Worm (Caenorhabditis elegans): Measurements from ENCODE around the gene F54B3.2.

F54B3.2 gene

ce11 chrII:10302141-10302574, 32.2 kb upstream of the F54B3.2 start:
- TF ChIP-seq klf-2 (GFP tag; conservative IDR thresholded peaks at IDR 0.05) (0 out of 2 replicates have a peak, but pooled peaks have one; percentile 65), ztf-29 (GFP tag; IDR thresholded peaks at IDR 0.05) (0 out of 2 replicates have a peak, but pooled peaks have one; percentile 33), tab-1 (GFP tag; IDR thresholded peaks at IDR 0.05) (0 out of 2 replicates have a peak, but pooled peaks have one; percentile 35), ztf-23 (GFP tag; IDR thresholded peaks at IDR 0.05) (peak; percentile 63; the same call in 1 of the 2 replicates)

ce11 chrII:10300954-10301353, 31.0 kb upstream of the F54B3.2 start, which contains the start of gene mdt-22:
Gene mdt-22, plus strand, starts transcription at chrII:10301216.
- TF ChIP-seq ztf-23 (GFP tag; IDR thresholded peaks at IDR 0.05) (peak; percentile 58; the same call in 1 of the 2 replicates), ref-1 (GFP tag; conservative IDR thresholded peaks at IDR 0.05) (no peak), tab-1 (GFP tag; IDR thresholded peaks at IDR 0.05) (no peak), T22C8.4 (GFP tag; IDR thresholded peaks at IDR 0.05) (no peak), med-1 (GFP tag; optimal IDR thresholded peaks at IDR 0.05; ENCODE audit: insufficient read depth) (no peak), ztf-29 (GFP tag; IDR thresholded peaks at IDR 0.05) (no peak), klf-2 (GFP tag; conservative IDR thresholded peaks at IDR 0.05) (0 out of 2 replicates have a peak, but pooled peaks have one; percentile 67), cog-1 (tag; optimal IDR thresholded peaks at IDR 0.05) (peak; percentile 46), flt-1 (GFP tag; IDR thresholded peaks at IDR 0.05) (peak; percentile 80; the same call in 1 of the 2 replicates)

ce11 chrII:10300082-10300749, 30.3 kb upstream of the F54B3.2 start, which contains the start of gene nep-26:
Gene nep-26, minus strand, starts transcription at chrII:10300132.
- no peak for TF ChIP-seq med-1 (GFP tag; optimal IDR thresholded peaks at IDR 0.05; ENCODE audit: insufficient read depth)
- TF ChIP-seq flt-1 (GFP tag; IDR thresholded peaks at IDR 0.05) = no peak
- no peak for TF ChIP-seq ztf-29 (GFP tag; IDR thresholded peaks at IDR 0.05)
- TF ChIP-seq T22C8.4 (GFP tag; IDR thresholded peaks at IDR 0.05) = no peak

ce11 chrII:10294262-10294661, 24.3 kb upstream of the F54B3.2 start:
- TF ChIP-seq T22C8.4 (GFP tag; IDR thresholded peaks at IDR 0.05) (no peak), ztf-29 (GFP tag; IDR thresholded peaks at IDR 0.05) (no peak), tab-1 (GFP tag; IDR thresholded peaks at IDR 0.05) (no peak), med-1 (GFP tag; optimal IDR thresholded peaks at IDR 0.05; ENCODE audit: insufficient read depth) (no peak), klf-2 (GFP tag; conservative IDR thresholded peaks at IDR 0.05) (no peak), ref-1 (GFP tag; conservative IDR thresholded peaks at IDR 0.05) (no peak), cog-1 (tag; optimal IDR thresholded peaks at IDR 0.05) (no peak)

- TF ChIP-seq med-1 (GFP tag; optimal IDR thresholded peaks at IDR 0.05; ENCODE audit: insufficient read depth) (no peak), ztf-23 (GFP tag; IDR thresholded peaks at IDR 0.05) (no peak), klf-2 (GFP tag; conservative IDR thresholded peaks at IDR 0.05) (no peak), ref-1 (GFP tag; conservative IDR thresholded peaks at IDR 0.05) (no peak), ztf-29 (GFP tag; IDR thresholded peaks at IDR 0.05) (no peak), flt-1 (GFP tag; IDR thresholded peaks at IDR 0.05) (no peak), T22C8.4 (GFP tag; IDR thresholded peaks at IDR 0.05) (no peak), cog-1 (tag; optimal IDR thresholded peaks at IDR 0.05) (no peak), tab-1 (GFP tag; IDR thresholded peaks at IDR 0.05) (no peak)
Measured at ce11 chrII:10288926-10289325, 19.0 kb upstream of the F54B3.2 start.

ce11 chrII:10284991-10285390, 15.0 kb upstream of the F54B3.2 start:
- TF ChIP-seq T22C8.4 (GFP tag; IDR thresholded peaks at IDR 0.05) (no peak), ref-1 (GFP tag; conservative IDR thresholded peaks at IDR 0.05) (no peak), klf-2 (GFP tag; conservative IDR thresholded peaks at IDR 0.05) (no peak), ztf-29 (GFP tag; IDR thresholded peaks at IDR 0.05) (no peak), cog-1 (tag; optimal IDR thresholded peaks at IDR 0.05) (no peak), ztf-23 (GFP tag; IDR thresholded peaks at IDR 0.05) (no peak), med-1 (GFP tag; optimal IDR thresholded peaks at IDR 0.05; ENCODE audit: insufficient read depth) (no peak)

ce11 chrII:10283145-10283544, 13.2 kb upstream of the F54B3.2 start:
- TF ChIP-seq ztf-23 (GFP tag; IDR thresholded peaks at IDR 0.05) (no peak), T22C8.4 (GFP tag; IDR thresholded peaks at IDR 0.05) (no peak), ztf-29 (GFP tag; IDR thresholded peaks at IDR 0.05) (no peak), flt-1 (GFP tag; IDR thresholded peaks at IDR 0.05) (no peak), cog-1 (tag; optimal IDR thresholded peaks at IDR 0.05) (no peak), tab-1 (GFP tag; IDR thresholded peaks at IDR 0.05) (no peak), med-1 (GFP tag; optimal IDR thresholded peaks at IDR 0.05; ENCODE audit: insufficient read depth) (no peak), ref-1 (GFP tag; conservative IDR thresholded peaks at IDR 0.05) (no peak), klf-2 (GFP tag; conservative IDR thresholded peaks at IDR 0.05) (no peak)

ce11 chrII:10281674-10282073, 11.7 kb upstream of the F54B3.2 start:
- TF ChIP-seq med-1 (GFP tag; optimal IDR thresholded peaks at IDR 0.05; ENCODE audit: insufficient read depth) (no peak), klf-2 (GFP tag; conservative IDR thresholded peaks at IDR 0.05) (no peak), cog-1 (tag; optimal IDR thresholded peaks at IDR 0.05) (no peak), flt-1 (GFP tag; IDR thresholded peaks at IDR 0.05) (no peak), ref-1 (GFP tag; conservative IDR thresholded peaks at IDR 0.05) (no peak), ztf-29 (GFP tag; IDR thresholded peaks at IDR 0.05) (no peak), ztf-23 (GFP tag; IDR thresholded peaks at IDR 0.05) (no peak), tab-1 (GFP tag; IDR thresholded peaks at IDR 0.05) (no peak), T22C8.4 (GFP tag; IDR thresholded peaks at IDR 0.05) (no peak)

- no peak for TF ChIP-seq tab-1 (GFP tag; IDR thresholded peaks at IDR 0.05)
- TF ChIP-seq flt-1 (GFP tag; IDR thresholded peaks at IDR 0.05) = no peak
- no peak for TF ChIP-seq ztf-23 (GFP tag; IDR thresholded peaks at IDR 0.05)
- no peak for TF ChIP-seq cog-1 (tag; optimal IDR thresholded peaks at IDR 0.05)
Measured at ce11 chrII:10279561-10279960, 9.6 kb upstream of the F54B3.2 start, which contains the start of gene ZK971.1. Gene ZK971.1, minus strand, starts transcription at chrII:10279661.

ce11 chrII:10271093-10271492, 1.1 kb upstream of the F54B3.2 start, which contains the start of gene F54B3.4:
Gene F54B3.4, minus strand, starts transcription at chrII:10271193.
- no peak for TF ChIP-seq ztf-23 (GFP tag; IDR thresholded peaks at IDR 0.05)
- no peak for TF ChIP-seq med-1 (GFP tag; optimal IDR thresholded peaks at IDR 0.05; ENCODE audit: insufficient read depth)
- TF ChIP-seq ztf-29 (GFP tag; IDR thresholded peaks at IDR 0.05) = no peak
- no peak for TF ChIP-seq cog-1 (tag; optimal IDR thresholded peaks at IDR 0.05)

Data from whole organism, midembryonic.